Worm (Caenorhabditis elegans) whole organism, L4 larva: ENCODE results near the gene cnk-1.

Experiments
- F26F4.8 ChIP-seq: fragments of 200-800 bp; sonication (Bioruptor generic); conservative IDR thresholded peaks from 2 replicates; pipeline ENCODE4 v1.3.6; 2022; ENCODE audit warnings: missing genetic modification characterization, missing compliant biosample characterization
- T20F7.1 ChIP-seq: fragments of 200-800 bp; sonication (Bioruptor generic); optimal IDR thresholded peaks from 2 replicates; lab custom pipeline; 2018; ENCODE audit warnings: mild to moderate bottlenecking, missing genetic modification characterization, missing compliant biosample characterization
- T26A8.4 ChIP-seq: fragments of 200-800 bp; sonication (Bioruptor generic); IDR thresholded peaks from 2 replicates; pipeline ENCODE4 v1.3.6; 2022; ENCODE audit warnings: missing genetic modification characterization, missing compliant biosample characterization
- aha-1 ChIP-seq: fragments of 150-350 bp; peaks from one replicate; lab custom pipeline; 2014; ENCODE audit warnings: missing biosample characterization, missing genetic modification characterization
- aly-2 ChIP-seq: sonication (generic microtip); optimal IDR thresholded peaks from 2 replicates; lab custom pipeline; 2018; ENCODE audit warnings: missing biosample characterization, missing genetic modification characterization
- ama-1 ChIP-seq: fragments of 150-350 bp; optimal IDR thresholded peaks from 2 replicates; lab custom pipeline; 2014; ENCODE audit warnings: inconsistent platforms, mixed read lengths
- ceh-28 ChIP-seq: fragments of 150-350 bp; optimal IDR thresholded peaks from 2 replicates; lab custom pipeline; 2014; ENCODE audit warnings: missing biosample characterization, missing genetic modification reagents, missing genetic modification characterization
- ceh-32 ChIP-seq: sonication (generic microtip); optimal IDR thresholded peaks from 2 replicates; lab custom pipeline; 2016; ENCODE audit warnings: mild to moderate bottlenecking, missing genetic modification characterization, missing compliant biosample characterization; ENCODE audit not compliant: poor library complexity
- ceh-44 ChIP-seq: fragments of 200-800 bp; sonication (Bioruptor generic); IDR thresholded peaks from 2 replicates; pipeline ENCODE4 v1.3.6; 2022; ENCODE audit warnings: missing genetic modification reagents, missing genetic modification characterization, missing compliant biosample characterization
- cey-2 ChIP-seq: sonication (generic microtip); optimal IDR thresholded peaks from 3 replicates; lab custom pipeline; 2017; ENCODE audit warnings: missing genetic modification characterization, mild to moderate bottlenecking, missing compliant biosample characterization, antibody characterized with exemption, borderline replicate concordance; ENCODE audit not compliant: insufficient read depth
- daf-19 ChIP-seq: fragments of 200-800 bp; sonication (Bioruptor generic); conservative IDR thresholded peaks from 2 replicates; pipeline ENCODE4 v1.3.6; 2022; ENCODE audit warnings: missing genetic modification characterization, missing compliant biosample characterization
- dmd-6 ChIP-seq: fragments of 200-800 bp; sonication (Bioruptor generic); IDR thresholded peaks from 2 replicates; pipeline ENCODE4 v1.3.6; 2022; ENCODE audit warnings: missing genetic modification reagents, missing genetic modification characterization, missing compliant biosample characterization
- fkh-10 ChIP-seq: fragments of 150-350 bp; optimal IDR thresholded peaks from 2 replicates; lab custom pipeline; 2014; ENCODE audit warnings: missing biosample characterization, missing genetic modification reagents, missing genetic modification characterization
- hlh-11 ChIP-seq: fragments of 200-800 bp; sonication (Bioruptor generic); optimal IDR thresholded peaks from 2 replicates; lab custom pipeline; 2018; ENCODE audit warnings: mild to moderate bottlenecking, missing genetic modification characterization, missing compliant biosample characterization
- hlh-30 ChIP-seq: sonication (generic microtip); optimal IDR thresholded peaks from 2 replicates; lab custom pipeline; 2017; ENCODE audit warnings: antibody characterized with exemption, mild to moderate bottlenecking, missing genetic modification characterization, missing compliant biosample characterization; ENCODE audit not compliant: insufficient read depth
- lim-7 ChIP-seq: fragments of 200-800 bp; sonication (Bioruptor generic); IDR thresholded peaks from 2 replicates; pipeline ENCODE4 v1.3.6; 2022; ENCODE audit warnings: missing genetic modification characterization, missing compliant biosample characterization
- lin-13 ChIP-seq: fragments of 150-350 bp; optimal IDR thresholded peaks from 2 replicates; lab custom pipeline; 2014; ENCODE audit warnings: missing biosample characterization, missing genetic modification reagents, missing genetic modification characterization
- lin-29 ChIP-seq: fragments of 200-800 bp; sonication (Bioruptor generic); IDR thresholded peaks from 2 replicates; pipeline ENCODE4 v1.3.6; 2022; ENCODE audit warnings: missing genetic modification reagents, missing genetic modification characterization, missing compliant biosample characterization
- lir-3 ChIP-seq: sonication (generic microtip); optimal IDR thresholded peaks from 2 replicates; lab custom pipeline; 2016; ENCODE audit warnings: mild to moderate bottlenecking, missing genetic modification characterization, missing compliant biosample characterization
- lsy-2 ChIP-seq, 2 experiments: fragments of 150-350 bp in 1 of 2; sonication (generic microtip) in 1 of 2; optimal IDR thresholded peaks; 2 replicates each; lab custom pipeline; 2014 to 2017; ENCODE audit warnings: missing biosample characterization in 2 of 2, missing genetic modification characterization in 2 of 2
- mdl-1 ChIP-seq, 2 experiments: fragments of 150-350 bp in 1 of 2; sonication (generic microtip) in 1 of 2; optimal IDR thresholded peaks; 2 replicates each; lab custom pipeline; 2014 to 2017; ENCODE audit warnings: missing biosample characterization in 2 of 2, missing genetic modification characterization in 2 of 2
- mdt-29 ChIP-seq: fragments of 200-800 bp; sonication (Bioruptor generic); IDR thresholded peaks from 2 replicates; pipeline ENCODE4 v1.3.6; 2022; ENCODE audit warnings: missing genetic modification reagents, missing genetic modification characterization, missing compliant biosample characterization
- mxl-3 ChIP-seq: fragments of 200-800 bp; sonication (Bioruptor generic); optimal IDR thresholded peaks from 2 replicates; lab custom pipeline; 2018; ENCODE audit warnings: mild to moderate bottlenecking, missing genetic modification characterization, missing compliant biosample characterization
- nhr-25 ChIP-seq: sonication (generic microtip); optimal IDR thresholded peaks from 2 replicates; lab custom pipeline; 2017; ENCODE audit warnings: missing genetic modification characterization, mild to moderate bottlenecking, missing compliant biosample characterization, antibody characterized with exemption, moderate library complexity, borderline replicate concordance; ENCODE audit not compliant: insufficient read depth
- nhr-28 ChIP-seq: fragments of 150-350 bp; optimal IDR thresholded peaks from 2 replicates; lab custom pipeline; 2014; ENCODE audit warnings: missing biosample characterization, missing genetic modification characterization
- nhr-41 ChIP-seq: fragments of 200-800 bp; sonication (Bioruptor generic); IDR thresholded peaks from 2 replicates; pipeline ENCODE4 v1.3.6; 2022; ENCODE audit warnings: missing genetic modification reagents, missing genetic modification characterization, missing compliant biosample characterization
- rbr-2 ChIP-seq: sonication (generic microtip); optimal IDR thresholded peaks from 2 replicates; lab custom pipeline; 2016; ENCODE audit warnings: missing genotype, missing genetic modification characterization, missing compliant biosample characterization
- set-16 ChIP-seq: fragments of 200-800 bp; sonication (Bioruptor generic); IDR thresholded peaks from 2 replicates; pipeline ENCODE4 v1.3.6; 2022; ENCODE audit warnings: missing genetic modification reagents, missing genetic modification characterization, missing compliant biosample characterization
- tag-97 ChIP-seq: fragments of 200-800 bp; sonication (Bioruptor generic); IDR thresholded peaks from 2 replicates; pipeline ENCODE4 v1.3.6; 2022; ENCODE audit warnings: missing genetic modification characterization, missing compliant biosample characterization
- unc-62 ChIP-seq, 3 experiments: fragments of 150-350 bp in 1 of 3; sonication (generic microtip); optimal IDR thresholded peaks in 2 of 3; peaks in 1 of 3; 1 replicate in 1 of 3; 2 replicates in 2 of 3; lab custom pipeline; 2014 to 2017; ENCODE audit warnings: missing biosample characterization in 3 of 3, missing genetic modification characterization in 3 of 3, missing genetic modification reagents in 3 of 3, missing genotype in 1 of 3
- zag-1 ChIP-seq: fragments of 150-350 bp; optimal IDR thresholded peaks from 2 replicates; lab custom pipeline; 2014; ENCODE audit warnings: missing biosample characterization, missing genetic modification characterization
- zip-11 ChIP-seq: fragments of 200-800 bp; sonication (Bioruptor generic); IDR thresholded peaks from 2 replicates; pipeline ENCODE4 v1.3.6; 2022; ENCODE audit warnings: missing genetic modification characterization, missing compliant biosample characterization

Gene cnk-1

ce11 chrIII:10285623-10286022, 14.6 kb downstream of the cnk-1 start, which contains the start of gene K10G9.2:
TSS of gene K10G9.2 (plus strand) at chrIII:10285923.
- TF ChIP-seq lir-3 (tag; lab: Kevin White, UChicago), result no peak
- TF ChIP-seq F26F4.8 (GFP tag; lab: Robert Waterston, UW), result no peak
- TF ChIP-seq ceh-32 (tag; lab: Kevin White, UChicago), result no peak
- TF ChIP-seq set-16 (GFP tag; lab: Robert Waterston, UW), result no peak

ce11 chrIII:10289790-10290189, 18.7 kb downstream of the cnk-1 start:
- TF ChIP-seq mdl-1 (tag; optimal IDR thresholded peaks at IDR 0.05; lab: Kevin White, UChicago) (peak in 1 of 2 experiments; percentile 9), unc-62 (GFP tag; optimal IDR thresholded peaks at IDR 0.05 in 1 of 2; lab: Kevin White, UChicago) (peak in 1 of 2 experiments; percentile 75), unc-62 (tag; optimal IDR thresholded peaks at IDR 0.05; lab: Kevin White, UChicago) (no peak), daf-19 (GFP tag; lab: Robert Waterston, UW) (no peak)

ce11 chrIII:10290541-10290940, 19.5 kb downstream of the cnk-1 start:
- TF ChIP-seq zip-11 (GFP tag; lab: Robert Waterston, UW) (no peak), T20F7.1 (no peak), cey-2 (tag; lab: Kevin White, UChicago) (no peak), mxl-3 (GFP tag; lab: Kevin White, UChicago) (peak; percentile 26), mdl-1 (tag; optimal IDR thresholded peaks at IDR 0.05; lab: Kevin White, UChicago) (peak in 1 of 2 experiments; percentile 62), ama-1 (lab: Kevin White, UChicago) (no peak), hlh-30 (tag; lab: Kevin White, UChicago) (peak; percentile 52), nhr-25 (tag; lab: Kevin White, UChicago) (no peak), tag-97 (GFP tag; lab: Robert Waterston, UW) (no peak), aly-2 (no peak), lsy-2 (tag; optimal IDR thresholded peaks at IDR 0.05; lab: Kevin White, UChicago) (peak in 1 of 2 experiments; percentile 20), aha-1 (tag; lab: Kevin White, UChicago) (peak; percentile 74), ceh-28 (tag; lab: Kevin White, UChicago) (no peak), hlh-11 (tag; lab: Kevin White, UChicago) (peak; percentile 6), nhr-41 (GFP tag; lab: Robert Waterston, UW) (no peak), nhr-28 (peak; percentile 46), lin-13 (no peak), zag-1 (no peak)

ce11 chrIII:10293362-10293761, 22.3 kb downstream of the cnk-1 start:
- no peak for TF ChIP-seq zip-11 (GFP tag; lab: Robert Waterston, UW)
- TF ChIP-seq lin-29, result no peak
- no peak for TF ChIP-seq F26F4.8 (GFP tag; lab: Robert Waterston, UW)
- peak; percentile 35 for TF ChIP-seq dmd-6 (GFP tag; lab: Robert Waterston, UW)
- 0 out of 2 replicates have a peak, but pooled peaks have one; percentile 42 for TF ChIP-seq lim-7 (GFP tag; lab: Robert Waterston, UW)
- no peak for TF ChIP-seq rbr-2
- TF ChIP-seq fkh-10 (GFP tag; lab: Kevin White, UChicago), result no peak
- TF ChIP-seq hlh-30 (tag; lab: Kevin White, UChicago), result peak; percentile 25

ce11 chrIII:10293946-10294345, 22.9 kb downstream of the cnk-1 start:
- no peak for TF ChIP-seq mdt-29 (GFP tag; lab: Robert Waterston, UW)
- TF ChIP-seq unc-62 (GFP tag; optimal IDR thresholded peaks at IDR 0.05 in 1 of 2; lab: Kevin White, UChicago), result peak in 1 of 2 experiments; percentile 94
- no peak for TF ChIP-seq unc-62 (tag; optimal IDR thresholded peaks at IDR 0.05; lab: Kevin White, UChicago)
- no peak for TF ChIP-seq mxl-3 (GFP tag; lab: Kevin White, UChicago)
- no peak for TF ChIP-seq lin-13
- no peak for TF ChIP-seq tag-97 (GFP tag; lab: Robert Waterston, UW)
- no peak for TF ChIP-seq ceh-44
- TF ChIP-seq T26A8.4, result no peak
